Worm (Caenorhabditis elegans) whole organism, young adult: ENCODE measurements around the gene feh-1.

Experiments
- B0035.1 ChIP-seq: sonication (generic microtip); optimal IDR thresholded peaks from 2 replicates; lab custom pipeline; 2016; ENCODE audit warnings: missing genetic modification characterization, mild to moderate bottlenecking, missing compliant biosample characterization, missing genotype, missing genetic modification reagents
- B0336.3 ChIP-seq: fragments of 200-800 bp; sonication (Bioruptor generic); IDR thresholded peaks from 2 replicates; pipeline ENCODE4 v1.3.6; 2022; ENCODE audit warnings: missing genetic modification characterization, missing compliant biosample characterization
- C06A6.2 ChIP-seq: fragments of 200-800 bp; sonication (Bioruptor generic); conservative IDR thresholded peaks from 2 replicates; pipeline ENCODE4 v1.3.6; 2022; ENCODE audit warnings: missing genetic modification characterization, missing compliant biosample characterization
- F37B4.10 ChIP-seq: fragments of 200-800 bp; sonication (Bioruptor generic); IDR thresholded peaks from 2 replicates; pipeline ENCODE4 v1.3.6; 2022; ENCODE audit warnings: missing genetic modification characterization, missing compliant biosample characterization
- F49E8.2 ChIP-seq: sonication (generic microtip); optimal IDR thresholded peaks from 3 replicates; lab custom pipeline; 2017; ENCODE audit warnings: missing genetic modification characterization, mild to moderate bottlenecking, missing compliant biosample characterization, antibody characterized with exemption, moderate library complexity; ENCODE audit not compliant: insufficient read depth
- F52B5.7 ChIP-seq: sonication (generic microtip); optimal IDR thresholded peaks from 2 replicates; lab custom pipeline; 2016; ENCODE audit warnings: mild to moderate bottlenecking, missing genetic modification characterization, missing compliant biosample characterization
- F57A8.1 ChIP-seq: fragments of 200-800 bp; sonication (Bioruptor generic); optimal IDR thresholded peaks from 2 replicates; lab custom pipeline; 2018; ENCODE audit warnings: mild to moderate bottlenecking, missing genetic modification characterization, moderate library complexity, missing compliant biosample characterization
- K11D2.4 ChIP-seq: fragments of 200-800 bp; sonication (Bioruptor generic); IDR thresholded peaks from 2 replicates; pipeline ENCODE4 v1.3.6; 2022; ENCODE audit warnings: missing genetic modification reagents, missing genetic modification characterization, missing compliant biosample characterization
- K12H6.12 ChIP-seq: fragments of 200-800 bp; sonication (Bioruptor generic); optimal IDR thresholded peaks from 2 replicates; lab custom pipeline; 2018; ENCODE audit warnings: mild to moderate bottlenecking, missing genetic modification characterization, missing compliant biosample characterization
- T26A5.8 ChIP-seq: sonication (generic microtip); optimal IDR thresholded peaks from 2 replicates; lab custom pipeline; 2016; ENCODE audit warnings: missing genetic modification characterization, missing compliant biosample characterization
- Y53F4B.3 ChIP-seq: fragments of 200-800 bp; sonication (Bioruptor generic); IDR thresholded peaks from 2 replicates; pipeline ENCODE4 v1.3.6; 2022; ENCODE audit warnings: missing genetic modification reagents, missing genetic modification characterization, missing compliant biosample characterization
- athp-1 ChIP-seq: sonication (generic microtip); optimal IDR thresholded peaks from 2 replicates; lab custom pipeline; 2017; ENCODE audit warnings: mild to moderate bottlenecking, missing genetic modification characterization, missing compliant biosample characterization
- attf-6 ChIP-seq: fragments of 200-800 bp; sonication (Bioruptor generic); IDR thresholded peaks from 2 replicates; pipeline ENCODE4 v1.3.6; 2022; ENCODE audit warnings: missing genetic modification reagents, missing genetic modification characterization, missing compliant biosample characterization
- cebp-1 ChIP-seq, 2 experiments: fragments of 200-800 bp in 1 of 2; sonication (Bioruptor generic) in 1 of 2; sonication (generic microtip) in 1 of 2; IDR thresholded peaks in 1 of 2; optimal IDR thresholded peaks in 1 of 2; 2 replicates each; pipeline versions ENCODE4 v1.3.6 to Lab custom; 2017 to 2022; ENCODE audit warnings: missing compliant biosample characterization in 2 of 2, missing genetic modification characterization in 2 of 2, mild to moderate bottlenecking in 1 of 2, missing genetic modification reagents in 1 of 2, moderate library complexity in 1 of 2
- ceh-27 ChIP-seq: fragments of 200-800 bp; sonication (Bioruptor generic); optimal IDR thresholded peaks from 2 replicates; lab custom pipeline; 2018; ENCODE audit warnings: mild to moderate bottlenecking, missing genetic modification characterization, moderate library complexity, missing compliant biosample characterization
- ceh-40 ChIP-seq: fragments of 200-800 bp; sonication (Bioruptor generic); IDR thresholded peaks from 2 replicates; pipeline ENCODE4 v1.3.6; 2022; ENCODE audit warnings: missing genetic modification characterization, missing compliant biosample characterization
- dox-1 ChIP-seq: fragments of 200-800 bp; sonication (Bioruptor generic); IDR thresholded peaks from 2 replicates; pipeline ENCODE4 v1.3.6; 2022; ENCODE audit warnings: missing genetic modification reagents, missing genetic modification characterization, missing compliant biosample characterization
- efl-1 ChIP-seq: fragments of 150-350 bp; optimal IDR thresholded peaks from 2 replicates; lab custom pipeline; 2014; ENCODE audit warnings: missing biosample characterization, missing genetic modification reagents, missing genetic modification characterization
- egl-18 ChIP-seq: fragments of 200-800 bp; sonication (Bioruptor generic); IDR thresholded peaks from 2 replicates; pipeline ENCODE4 v1.3.6; 2022; ENCODE audit warnings: missing genetic modification reagents, missing genetic modification characterization, missing compliant biosample characterization
- egrh-3 ChIP-seq: fragments of 200-800 bp; sonication (Bioruptor generic); IDR thresholded peaks from 2 replicates; pipeline ENCODE4 v1.3.6; 2022; ENCODE audit warnings: missing genetic modification reagents, missing genetic modification characterization, missing compliant biosample characterization
- ekl-4 ChIP-seq: fragments of 200-800 bp; sonication (Bioruptor generic); IDR thresholded peaks from 2 replicates; pipeline ENCODE4 v1.3.6; 2022; ENCODE audit warnings: missing genetic modification reagents, missing genetic modification characterization, missing compliant biosample characterization
- him-1 ChIP-seq: sonication (generic microtip); optimal IDR thresholded peaks from 2 replicates; lab custom pipeline; 2016; ENCODE audit warnings: missing genotype, missing genetic modification reagents, missing genetic modification characterization, missing compliant biosample characterization
- hmg-1.2 ChIP-seq: fragments of 200-800 bp; sonication (Bioruptor generic); IDR thresholded peaks from 2 replicates; pipeline ENCODE4 v1.3.6; 2022; ENCODE audit warnings: missing genetic modification reagents, missing genetic modification characterization, missing compliant biosample characterization
- hrde-1 ChIP-seq: sonication (generic microtip); optimal IDR thresholded peaks from 2 replicates; lab custom pipeline; 2016; ENCODE audit warnings: missing genetic modification characterization, mild to moderate bottlenecking, missing compliant biosample characterization, moderate library complexity, missing genotype, missing genetic modification reagents, borderline replicate concordance
- hsf-1 ChIP-seq: fragments of 200-800 bp; sonication (Bioruptor generic); IDR thresholded peaks from 2 replicates; pipeline ENCODE4 v1.3.6; 2022; ENCODE audit warnings: missing genetic modification reagents, missing genetic modification characterization, missing compliant biosample characterization
- lag-1 ChIP-seq: fragments of 200-800 bp; sonication (Bioruptor generic); IDR thresholded peaks from 2 replicates; pipeline ENCODE4 v1.3.6; 2022; ENCODE audit warnings: missing genetic modification reagents, missing genetic modification characterization, missing compliant biosample characterization
- let-526 ChIP-seq: fragments of 200-800 bp; sonication (Bioruptor generic); IDR thresholded peaks from 2 replicates; pipeline ENCODE4 v1.3.6; 2022; ENCODE audit warnings: missing genetic modification reagents, missing genetic modification characterization, missing compliant biosample characterization
- lin-35 ChIP-seq, 3 experiments: fragments of 150-350 bp in 2 of 3; sonication (generic microtip) in 1 of 3; optimal IDR thresholded peaks; 2 replicates each; lab custom pipeline; 2014 to 2018; ENCODE audit warnings: missing biosample characterization in 3 of 3, missing genetic modification characterization in 3 of 3, missing genetic modification reagents in 3 of 3
- lin-40 ChIP-seq: sonication (generic microtip); optimal IDR thresholded peaks from 2 replicates; lab custom pipeline; 2016; ENCODE audit warnings: missing genetic modification characterization, mild to moderate bottlenecking, missing compliant biosample characterization, missing genotype, missing genetic modification reagents
- lin-54 ChIP-seq: fragments of 200-800 bp; sonication (Bioruptor generic); optimal IDR thresholded peaks from 2 replicates; lab custom pipeline; 2018; ENCODE audit warnings: mild to moderate bottlenecking, missing genetic modification characterization, missing compliant biosample characterization
- madf-10 ChIP-seq: sonication (generic microtip); optimal IDR thresholded peaks from 2 replicates; lab custom pipeline; 2016; ENCODE audit warnings: mild to moderate bottlenecking, missing genetic modification characterization, missing compliant biosample characterization
- madf-3 ChIP-seq: fragments of 200-800 bp; sonication (Bioruptor generic); IDR thresholded peaks from 2 replicates; pipeline ENCODE4 v1.3.6; 2022; ENCODE audit warnings: missing genetic modification reagents, missing genetic modification characterization, missing compliant biosample characterization
- madf-6 ChIP-seq: fragments of 200-800 bp; sonication (Bioruptor generic); IDR thresholded peaks from 2 replicates; pipeline ENCODE4 v1.3.6; 2022; ENCODE audit warnings: missing genetic modification reagents, missing genetic modification characterization, missing compliant biosample characterization
- nfyb-1 ChIP-seq: fragments of 200-800 bp; sonication (Bioruptor generic); IDR thresholded peaks from 2 replicates; pipeline ENCODE4 v1.3.6; 2022; ENCODE audit warnings: missing genetic modification reagents, missing genetic modification characterization, missing compliant biosample characterization
- nhr-27 ChIP-seq: fragments of 200-800 bp; sonication (Bioruptor generic); optimal IDR thresholded peaks from 2 replicates; lab custom pipeline; 2018; ENCODE audit warnings: mild to moderate bottlenecking, missing genetic modification characterization, moderate library complexity, missing compliant biosample characterization
- nhr-80 ChIP-seq: sonication (generic microtip); optimal IDR thresholded peaks from 2 replicates; lab custom pipeline; 2016; ENCODE audit warnings: missing genetic modification characterization, missing compliant biosample characterization
- nhr-90 ChIP-seq: sonication (generic microtip); optimal IDR thresholded peaks from 2 replicates; lab custom pipeline; 2016; ENCODE audit warnings: missing genotype, mild to moderate bottlenecking, missing genetic modification characterization, missing compliant biosample characterization
- sea-2 ChIP-seq: fragments of 200-800 bp; sonication (Bioruptor generic); IDR thresholded peaks from 2 replicates; pipeline ENCODE4 v1.3.6; 2022; ENCODE audit warnings: missing genetic modification characterization, missing compliant biosample characterization
- snpc-4 ChIP-seq, 5 experiments: fragments of 150-350 bp in 1 of 5; sonication (generic microtip) in 4 of 5; optimal IDR thresholded peaks; 2 replicates each; lab custom pipeline; 2014 to 2018; ENCODE audit warnings: missing genetic modification characterization in 5 of 5, missing biosample characterization in 3 of 5, antibody characterized with exemption in 2 of 5, mild to moderate bottlenecking in 2 of 5, missing compliant biosample characterization in 2 of 5, missing genotype in 2 of 5, moderate library complexity in 2 of 5, missing genetic modification reagents in 1 of 5
- sptf-2 ChIP-seq: fragments of 200-800 bp; sonication (Bioruptor generic); optimal IDR thresholded peaks from 2 replicates; lab custom pipeline; 2018; ENCODE audit warnings: mild to moderate bottlenecking, missing genetic modification characterization, missing compliant biosample characterization
- tbx-9 ChIP-seq: sonication (generic microtip); optimal IDR thresholded peaks from 2 replicates; lab custom pipeline; 2016; ENCODE audit warnings: borderline replicate concordance, missing genetic modification characterization, inconsistent platforms, missing compliant biosample characterization
- xnd-1 ChIP-seq: sonication (generic microtip); optimal IDR thresholded peaks from 2 replicates; lab custom pipeline; 2016; ENCODE audit warnings: missing genotype, missing genetic modification reagents, missing genetic modification characterization, missing compliant biosample characterization
- zfh-2 ChIP-seq: fragments of 200-800 bp; sonication (Bioruptor generic); conservative IDR thresholded peaks from 2 replicates; pipeline ENCODE4 v1.3.6; 2022; ENCODE audit warnings: missing genetic modification reagents, missing genetic modification characterization, missing compliant biosample characterization
- zim-3 ChIP-seq: sonication (generic microtip); optimal IDR thresholded peaks from 2 replicates; lab custom pipeline; 2017; ENCODE audit warnings: mild to moderate bottlenecking, missing genetic modification characterization, moderate library complexity, missing compliant biosample characterization
- ztf-18 ChIP-seq: sonication (generic microtip); optimal IDR thresholded peaks from 2 replicates; lab custom pipeline; 2016; ENCODE audit warnings: missing genotype, mild to moderate bottlenecking, missing genetic modification characterization, missing compliant biosample characterization
- ztf-6 ChIP-seq: fragments of 200-800 bp; sonication (Bioruptor generic); IDR thresholded peaks from 2 replicates; pipeline ENCODE4 v1.3.6; 2022; ENCODE audit warnings: missing genetic modification reagents, missing genetic modification characterization, missing compliant biosample characterization

The feh-1 gene

DNA sequence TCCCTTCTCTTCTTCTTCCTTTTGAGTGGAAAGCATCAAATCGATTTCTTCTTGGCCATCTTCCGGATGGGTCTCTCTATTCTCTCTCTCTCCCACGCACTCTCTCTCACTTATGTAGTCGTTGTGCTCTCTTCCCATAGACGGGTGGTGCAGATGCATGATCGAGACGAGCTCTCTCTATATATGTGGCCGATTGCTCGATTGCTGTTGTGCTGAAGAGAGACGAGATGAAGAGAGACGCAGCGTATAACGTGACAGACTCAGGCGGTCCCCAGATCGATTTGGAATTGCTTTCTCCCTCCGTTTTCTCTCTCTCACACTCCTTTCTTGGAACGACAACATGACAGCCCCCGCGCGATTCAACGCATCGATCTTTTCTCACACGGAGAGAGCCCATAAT is 17.0 kb upstream of the feh-1 start:
- peak; percentile 32 for TF ChIP-seq lin-40
- TF ChIP-seq nfyb-1 (GFP tag; lab: Robert Waterston, UW): 0 out of 2 replicates have a peak, but pooled peaks have one; percentile 38
- peak in 1 of 3 experiments; percentile 9 for TF ChIP-seq lin-35 (GFP tag; optimal IDR thresholded peaks at IDR 0.05; lab: Kevin White, UChicago)
- peak; percentile 13 for TF ChIP-seq K12H6.12 (tag; lab: Kevin White, UChicago)
- no peak for TF ChIP-seq xnd-1
- no peak for TF ChIP-seq hsf-1
- TF ChIP-seq madf-10 (tag; lab: Kevin White, UChicago): peak; percentile 37
- no peak for TF ChIP-seq cebp-1 (GFP tag; IDR thresholded peaks at IDR 0.05; lab: Robert Waterston, UW)
- peak; percentile 23 for TF ChIP-seq cebp-1 (tag; optimal IDR thresholded peaks at IDR 0.05; lab: Kevin White, UChicago)
- peak; percentile 22; the same call in 1 of the 2 replicates for TF ChIP-seq hmg-1.2 (GFP tag; lab: Robert Waterston, UW)
- TF ChIP-seq hrde-1 (tag; lab: Kevin White, UChicago): no peak
- TF ChIP-seq zfh-2 (GFP tag; lab: Robert Waterston, UW): peak; percentile 71
- TF ChIP-seq ceh-27: peak; percentile 4

- no peak for TF ChIP-seq madf-3
- no peak for TF ChIP-seq sptf-2 (GFP tag; lab: Kevin White, UChicago)
- peak; percentile 64; the same call in 1 of the 2 replicates for TF ChIP-seq egrh-3 (GFP tag; lab: Robert Waterston, UW)
- no peak for TF ChIP-seq snpc-4 (GFP tag; optimal IDR thresholded peaks at IDR 0.05; lab: Kevin White, UChicago)
- no peak for TF ChIP-seq snpc-4 (tag; optimal IDR thresholded peaks at IDR 0.05; lab: Kevin White, UChicago)
- TF ChIP-seq ceh-40 (GFP tag; lab: Robert Waterston, UW): no peak
- TF ChIP-seq ztf-6: no peak
- TF ChIP-seq nhr-27: no peak
- no peak for TF ChIP-seq ztf-18 (tag; lab: Kevin White, UChicago)
- TF ChIP-seq athp-1 (tag; lab: Kevin White, UChicago): no peak
- TF ChIP-seq B0336.3: no peak
- no peak for TF ChIP-seq F49E8.2 (tag; lab: Kevin White, UChicago)
- no peak for TF ChIP-seq K11D2.4
- TF ChIP-seq efl-1 (GFP tag; lab: Kevin White, UChicago): no peak
- no peak for TF ChIP-seq cebp-1 (GFP tag; IDR thresholded peaks at IDR 0.05; lab: Robert Waterston, UW)
- TF ChIP-seq cebp-1 (tag; optimal IDR thresholded peaks at IDR 0.05; lab: Kevin White, UChicago): peak; percentile 48
- no peak for TF ChIP-seq B0035.1 (tag; lab: Kevin White, UChicago)
- no peak for TF ChIP-seq attf-6 (GFP tag; lab: Robert Waterston, UW)
- TF ChIP-seq ekl-4 (GFP tag; lab: Robert Waterston, UW): no peak
- TF ChIP-seq F57A8.1 (GFP tag; lab: Kevin White, UChicago): no peak
- TF ChIP-seq nhr-80 (tag; lab: Kevin White, UChicago): no peak
- no peak for TF ChIP-seq zim-3 (tag; lab: Kevin White, UChicago)
- TF ChIP-seq madf-10 (tag; lab: Kevin White, UChicago): peak; percentile 92
- no peak for TF ChIP-seq T26A5.8 (tag; lab: Kevin White, UChicago)
- no peak for TF ChIP-seq F37B4.10 (GFP tag; lab: Robert Waterston, UW)
- no peak for TF ChIP-seq madf-6 (GFP tag; lab: Robert Waterston, UW)
- TF ChIP-seq lag-1: no peak
- no peak for TF ChIP-seq sea-2 (GFP tag; lab: Robert Waterston, UW)
- TF ChIP-seq hrde-1 (tag; lab: Kevin White, UChicago): no peak
- TF ChIP-seq nhr-90 (tag; lab: Kevin White, UChicago): no peak
- no peak for TF ChIP-seq Y53F4B.3 (GFP tag; lab: Robert Waterston, UW)
- TF ChIP-seq him-1 (tag; lab: Kevin White, UChicago): no peak
- no peak for TF ChIP-seq F52B5.7 (tag; lab: Kevin White, UChicago)
- TF ChIP-seq C06A6.2: no peak
- TF ChIP-seq let-526 (GFP tag; lab: Robert Waterston, UW): no peak
- TF ChIP-seq tbx-9 (tag; lab: Kevin White, UChicago): no peak
- TF ChIP-seq lin-54 (GFP tag; lab: Kevin White, UChicago): no peak
- TF ChIP-seq hmg-1.2 (GFP tag; lab: Robert Waterston, UW): peak; percentile 25; the same call in 1 of the 2 replicates
- TF ChIP-seq dox-1 (GFP tag; lab: Robert Waterston, UW): no peak
- 0 out of 2 replicates have a peak, but pooled peaks have one; percentile 18 for TF ChIP-seq egl-18 (GFP tag; lab: Robert Waterston, UW)
Observed at ce11 chrIII:2535122-2535521, 14.6 kb upstream of the feh-1 start.
